Fruit fly (Drosophila melanogaster) whole organism: ENCODE measurements around the gene beag.

Experiments used
- CG8478 ChIP-seq: fragments of >200 bp; optimal IDR thresholded peaks from 2 replicates; lab custom pipeline; 2018; ENCODE audit warnings: inconsistent platforms
- Dll ChIP-seq: fragments of >200 bp; optimal IDR thresholded peaks from 2 replicates; lab custom pipeline; 2017
- EcR ChIP-seq, 2 experiments: fragments of >200 bp; optimal IDR thresholded peaks; 2 replicates each; lab custom pipeline; 2017; ENCODE audit warnings: missing biosample characterization in 2 of 2, missing genetic modification characterization in 2 of 2, missing genetic modification reagents in 2 of 2
- pan ChIP-seq: fragments of >200 bp; optimal IDR thresholded peaks from 2 replicates; lab custom pipeline; 2017
- psq ChIP-seq: fragments of >200 bp; optimal IDR thresholded peaks from 2 replicates; lab custom pipeline; 2017
- usp ChIP-seq: fragments of >200 bp; optimal IDR thresholded peaks from 2 replicates; lab custom pipeline; 2017; ENCODE audit warnings: missing biosample characterization, missing genetic modification characterization, mixed read lengths

beag gene

DNA sequence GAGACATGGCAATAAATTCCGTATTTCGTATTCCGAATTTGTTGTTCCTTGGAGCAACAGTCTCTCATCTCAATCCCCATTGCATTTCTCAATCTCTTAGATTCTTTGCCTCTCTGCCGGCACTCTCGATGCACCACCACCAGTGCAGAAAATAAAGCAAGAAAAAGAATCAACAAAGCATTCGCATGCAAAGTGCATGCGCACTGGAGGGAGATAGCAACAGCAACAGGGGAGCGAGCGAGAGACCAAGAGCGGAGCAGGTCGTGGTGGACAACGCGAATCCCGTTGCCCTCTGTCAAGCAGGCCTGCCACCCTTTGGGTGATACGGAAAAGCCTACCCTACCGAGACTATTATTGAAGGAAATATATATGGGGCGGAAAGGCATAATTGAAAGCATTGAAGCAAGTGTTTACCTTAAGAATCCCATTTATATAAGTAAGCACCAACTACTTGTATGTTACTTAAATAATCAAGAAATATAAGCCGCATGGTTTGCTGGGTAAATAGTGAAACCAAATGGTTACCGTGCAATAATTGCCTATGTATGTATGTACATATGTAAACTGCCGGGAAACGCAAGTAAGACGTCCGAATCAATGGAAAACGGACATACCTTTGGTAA, 8.4 kb downstream of the beag start:
- peak; percentile 75 for TF ChIP-seq Dll (lab: Kevin White, UChicago)
- TF ChIP-seq EcR (GFP tag; optimal IDR thresholded peaks at IDR 0.05; lab: Kevin White, UChicago), result no peak
- TF ChIP-seq usp (GFP tag; lab: Kevin White, UChicago), result no peak

DNA sequence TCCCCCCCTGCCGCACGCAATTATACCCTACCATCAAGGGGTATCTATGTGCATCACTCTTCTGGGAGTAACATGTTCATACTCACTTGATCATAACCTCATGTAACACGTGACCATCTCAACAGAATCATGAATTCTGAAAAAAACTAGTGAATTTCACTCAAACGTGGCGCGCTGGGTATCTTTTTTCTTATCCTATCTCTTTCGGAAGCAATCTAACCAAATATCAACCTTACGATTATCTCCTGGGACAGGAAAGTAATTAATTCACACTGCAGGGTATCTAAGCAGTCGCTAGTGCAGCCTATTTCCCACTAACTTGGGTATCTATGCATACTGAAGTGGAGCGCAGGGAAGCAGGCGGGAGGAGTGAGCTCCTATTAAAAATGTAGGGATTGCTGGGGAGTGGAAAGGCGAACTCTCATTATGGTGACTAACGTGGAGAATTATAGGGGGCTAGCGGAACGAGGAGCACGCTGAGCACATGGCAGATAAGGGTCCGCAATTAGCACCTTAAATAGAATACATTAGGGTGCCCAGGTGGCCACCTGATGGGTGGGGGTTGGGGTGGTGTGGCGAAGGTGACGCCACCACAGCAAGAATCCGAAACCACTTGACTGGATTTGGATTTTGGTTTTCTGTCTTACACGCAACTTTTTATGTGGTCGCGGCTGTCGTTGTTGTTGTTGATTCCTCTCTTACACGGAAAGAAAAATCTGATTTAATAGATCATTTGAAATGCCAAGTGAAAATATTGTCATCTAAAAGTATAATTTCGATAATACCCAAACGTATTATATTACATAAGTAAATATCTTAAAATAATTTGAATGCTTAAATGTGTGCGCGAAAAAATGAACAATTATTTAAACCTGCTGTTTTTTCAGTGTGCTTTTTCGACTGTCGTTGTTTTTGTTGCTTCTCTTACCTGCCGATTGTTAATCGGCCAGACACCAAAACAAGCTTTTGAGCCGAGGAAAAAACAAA, 9.5 kb downstream of the beag start:
- TF ChIP-seq CG8478 (lab: Kevin White, UChicago) (no peak), pan (lab: Kevin White, UChicago) (no peak), psq (lab: Kevin White, UChicago) (no peak), Dll (lab: Kevin White, UChicago) (no peak), usp (GFP tag; lab: Kevin White, UChicago) (no peak), EcR (GFP tag; optimal IDR thresholded peaks at IDR 0.05; lab: Kevin White, UChicago) (no peak)

DNA sequence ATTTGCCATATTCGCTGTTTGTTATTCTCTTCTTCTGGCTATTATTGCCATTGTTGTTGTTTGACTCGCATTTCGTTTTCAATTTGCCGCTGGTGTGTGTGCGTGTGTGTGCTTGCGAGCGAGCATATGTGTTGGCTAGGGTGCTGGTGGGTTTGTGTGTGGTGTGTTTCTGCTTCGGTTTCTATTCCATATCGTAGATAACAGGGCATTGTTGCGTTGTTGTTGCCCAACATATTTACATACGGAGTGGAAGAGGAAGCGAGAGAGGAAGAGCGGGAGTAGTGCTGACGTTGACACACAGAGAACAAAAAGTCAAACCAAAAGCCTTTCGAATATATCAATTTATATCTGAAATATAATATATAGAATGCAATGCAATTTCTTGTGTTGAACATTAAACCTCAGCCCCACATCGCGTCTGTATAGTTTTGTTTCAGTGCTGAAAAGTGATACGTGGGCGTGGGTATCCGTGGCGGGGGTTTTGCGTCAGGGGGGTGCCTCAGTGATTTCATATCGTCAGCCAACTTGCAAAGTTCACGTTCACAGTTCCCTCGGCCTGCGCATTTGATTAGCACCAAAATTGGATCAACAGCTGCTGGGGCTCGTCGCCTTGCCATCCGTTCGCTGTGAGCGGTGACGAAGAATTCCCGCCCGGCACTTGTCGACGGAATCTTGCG, 10.3 kb downstream of the beag start:
- TF ChIP-seq CG8478 (lab: Kevin White, UChicago), result no peak
- peak; percentile 42 for TF ChIP-seq Dll (lab: Kevin White, UChicago)

DNA sequence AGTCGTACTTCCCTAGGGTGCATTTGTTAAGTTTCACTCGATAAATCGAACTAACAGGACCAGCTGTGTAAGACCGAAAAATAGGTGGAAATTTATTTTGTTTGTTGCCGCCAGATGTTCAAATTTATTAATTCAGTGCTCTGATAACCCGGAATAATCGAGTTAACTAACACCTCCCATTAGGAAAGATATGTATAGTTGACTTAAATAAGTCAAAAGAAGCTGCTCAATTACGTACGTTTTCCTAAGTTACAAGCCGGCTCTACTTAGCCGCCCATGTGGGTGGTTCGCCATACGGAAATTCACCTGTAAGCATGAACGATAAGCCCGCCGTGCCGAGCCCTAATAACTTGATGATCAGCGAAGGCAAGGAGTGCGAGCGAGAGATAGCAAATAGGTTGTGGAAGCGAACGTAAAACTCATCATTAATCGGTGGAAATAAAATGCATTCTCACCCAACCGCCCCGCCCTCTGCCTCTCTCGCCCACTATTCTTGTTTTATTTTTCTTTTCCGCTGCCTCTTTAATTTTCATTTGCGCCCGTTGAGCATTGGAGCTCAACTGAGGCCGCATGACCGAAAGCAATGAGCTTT, 10.9 kb downstream of the beag start:
- TF ChIP-seq usp (GFP tag; lab: Kevin White, UChicago) (no peak), CG8478 (lab: Kevin White, UChicago) (no peak), EcR (GFP tag; optimal IDR thresholded peaks at IDR 0.05; lab: Kevin White, UChicago) (peak in 1 of 2 experiments; percentile 24)

DNA sequence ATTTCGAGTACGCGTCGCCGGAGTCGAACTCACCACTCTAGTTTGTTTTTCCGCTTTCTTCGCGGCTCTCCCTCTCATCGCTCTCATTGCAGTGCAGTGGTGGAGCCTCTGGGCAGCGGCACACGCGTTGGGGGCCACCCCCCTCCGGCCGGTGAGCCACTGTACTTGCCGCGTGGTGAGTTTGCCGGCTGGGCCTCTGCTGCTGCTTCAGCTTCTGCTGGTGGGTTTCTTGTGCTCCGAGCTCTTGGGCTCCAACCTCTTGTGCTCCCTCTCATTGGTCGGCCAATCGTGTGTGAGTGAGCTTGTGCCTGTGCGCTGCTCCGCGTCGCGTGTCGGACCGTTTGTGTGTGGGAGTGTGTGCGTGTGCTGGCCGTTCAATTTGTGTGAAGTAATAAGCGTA, 11.9 kb downstream of the beag start:
- TF ChIP-seq Dll (lab: Kevin White, UChicago) (peak; percentile 93), pan (lab: Kevin White, UChicago) (no peak), EcR (GFP tag; optimal IDR thresholded peaks at IDR 0.05; lab: Kevin White, UChicago) (no peak), usp (GFP tag; lab: Kevin White, UChicago) (no peak)

DNA sequence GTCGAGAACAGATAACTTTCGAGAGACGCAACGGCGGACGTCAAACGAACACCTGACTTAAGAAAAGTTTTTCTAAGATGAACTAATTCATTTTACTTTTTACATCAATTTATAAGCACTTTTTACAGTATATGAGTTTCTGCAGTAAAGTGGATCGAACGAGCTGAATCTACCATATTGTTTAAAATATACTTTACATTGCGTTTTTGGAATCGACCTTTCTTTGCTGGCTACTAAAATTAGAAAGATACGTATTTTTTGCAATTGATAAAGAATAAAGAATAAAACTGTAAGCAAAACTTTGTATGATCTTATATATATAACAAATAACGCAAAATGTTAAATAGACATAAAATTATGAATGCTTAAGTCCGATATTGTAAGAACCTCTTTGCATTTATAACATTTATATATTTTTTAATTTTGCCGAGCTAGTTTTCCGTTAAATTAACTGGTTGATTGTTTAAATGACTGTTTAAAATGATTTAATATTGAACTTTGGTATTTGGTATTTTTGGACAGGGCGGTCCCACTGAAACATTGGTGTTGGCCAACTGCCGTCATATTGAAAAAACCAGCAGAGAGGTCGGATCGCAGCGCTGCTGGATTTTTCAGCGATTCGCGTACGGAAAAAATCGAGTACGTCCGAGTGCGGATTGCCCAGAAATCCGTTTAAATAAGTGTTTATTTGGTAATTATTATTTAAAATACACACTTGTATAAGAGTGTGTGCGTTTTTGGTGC, 12.8 kb downstream of the beag start, which contains the start of gene Kdm2:
Gene Kdm2, plus strand, starts transcription at position 559 of the 744 bp plus-strand sequence.
- TF ChIP-seq CG8478 (lab: Kevin White, UChicago), result no peak
- TF ChIP-seq Dll (lab: Kevin White, UChicago), result no peak
- TF ChIP-seq pan (lab: Kevin White, UChicago), result no peak
- no peak for TF ChIP-seq usp (GFP tag; lab: Kevin White, UChicago)
- TF ChIP-seq EcR (GFP tag; optimal IDR thresholded peaks at IDR 0.05; lab: Kevin White, UChicago), result no peak
- TF ChIP-seq psq (lab: Kevin White, UChicago), result no peak

DNA sequence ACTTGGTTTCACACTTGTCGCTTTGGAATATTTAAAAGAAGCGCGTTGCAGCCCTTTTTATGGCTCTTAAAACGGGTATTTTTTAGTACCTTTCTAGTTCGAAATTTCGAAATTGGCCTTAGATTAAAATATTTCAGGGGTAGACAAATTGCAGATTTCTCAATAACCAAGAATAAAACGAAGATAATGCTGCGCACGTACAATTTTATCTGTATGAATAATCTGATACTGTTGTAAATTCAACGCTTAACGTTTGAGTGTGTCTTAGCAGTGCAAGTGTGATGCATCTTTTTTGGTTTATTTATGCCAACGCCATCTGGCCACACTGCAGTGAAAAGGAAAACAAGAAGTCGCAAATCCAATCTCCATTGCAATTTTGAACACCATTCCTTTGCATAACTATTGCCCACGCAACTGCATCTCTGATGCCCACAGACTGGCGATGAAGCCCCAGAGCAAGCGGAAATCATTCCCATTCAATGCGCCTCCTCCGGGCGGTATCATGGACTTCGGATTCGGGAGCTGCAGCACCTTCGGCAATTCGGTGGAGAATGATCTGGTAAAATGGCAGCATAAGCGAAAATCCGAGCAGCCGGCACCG, 14.3 kb downstream of the beag start, which contains the start of gene Nmdmc:
Gene Nmdmc, minus strand, starts transcription at position 37 of the 601 bp plus-strand sequence.
- TF ChIP-seq usp (GFP tag; lab: Kevin White, UChicago) (no peak), psq (lab: Kevin White, UChicago) (no peak), CG8478 (lab: Kevin White, UChicago) (no peak)

DNA sequence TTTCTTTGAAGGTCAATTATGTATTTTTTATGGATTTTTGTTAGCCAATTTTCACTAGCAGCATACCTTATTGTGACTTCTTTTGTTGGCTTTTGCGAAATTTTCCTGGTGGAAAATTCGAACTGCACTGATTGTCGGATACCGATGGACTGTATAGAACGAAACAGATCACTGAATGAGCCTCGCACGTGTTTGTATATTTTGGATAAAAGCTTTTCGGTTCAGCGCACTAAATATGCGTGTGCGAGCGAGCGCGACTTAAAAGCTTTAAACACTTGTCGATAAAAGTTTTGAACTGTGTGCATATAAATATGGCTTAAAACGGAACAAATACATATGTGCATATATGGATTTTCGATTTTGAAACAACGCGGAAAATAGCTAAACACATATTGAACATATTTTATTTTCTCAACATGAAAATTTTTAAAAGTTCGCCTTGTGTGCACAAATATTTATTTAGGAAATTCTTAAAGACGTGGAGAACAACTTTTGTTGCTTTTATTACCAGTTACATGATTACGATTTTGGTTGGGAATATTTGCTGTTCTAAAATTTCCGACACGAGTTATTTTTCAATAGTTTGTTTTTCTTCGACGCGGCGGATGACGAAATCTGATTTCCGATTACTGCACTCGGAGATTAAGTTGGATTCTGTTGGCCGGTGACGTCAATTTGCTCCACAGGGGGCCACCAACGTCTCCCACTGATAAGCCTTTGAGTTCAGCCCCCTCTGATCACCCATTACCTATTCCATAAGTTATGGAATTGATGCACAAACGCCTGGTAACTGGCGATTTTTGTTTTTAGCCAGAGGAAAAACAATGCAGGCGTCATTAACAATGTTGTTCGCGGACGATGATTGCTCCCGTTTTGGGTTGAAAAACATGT, 15.5 kb downstream of the beag start:
- TF ChIP-seq Dll (lab: Kevin White, UChicago) (no peak), psq (lab: Kevin White, UChicago) (no peak), EcR (GFP tag; optimal IDR thresholded peaks at IDR 0.05; lab: Kevin White, UChicago) (no peak), pan (lab: Kevin White, UChicago) (no peak), usp (GFP tag; lab: Kevin White, UChicago) (no peak), CG8478 (lab: Kevin White, UChicago) (no peak)

DNA sequence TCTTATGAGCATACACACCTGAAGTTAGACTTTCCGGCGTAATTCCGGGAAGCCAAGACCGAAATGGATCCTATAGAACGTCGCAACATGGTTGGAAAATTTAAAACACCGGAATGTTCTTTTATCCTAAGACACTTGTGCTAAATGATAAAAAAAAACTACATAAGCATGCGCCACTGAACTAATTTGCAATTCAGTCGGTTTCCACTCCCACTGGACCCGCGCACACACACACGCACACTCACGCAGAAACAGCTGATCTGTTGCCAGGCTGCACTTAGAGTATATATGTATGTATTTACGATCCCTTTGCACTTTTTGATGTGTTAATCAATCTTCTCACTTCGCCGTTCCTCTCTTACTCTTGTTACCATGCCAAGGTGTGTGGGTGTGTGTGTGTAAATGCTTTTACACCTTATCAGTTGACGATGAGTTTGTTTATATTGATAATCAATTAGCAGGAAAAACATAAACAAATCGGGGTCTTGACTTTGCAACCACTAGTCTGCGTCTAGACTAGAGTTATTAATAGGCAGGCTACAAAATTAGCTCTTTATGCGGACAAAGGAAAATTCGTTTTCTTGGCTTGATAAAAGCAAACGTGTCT, 16.3 kb downstream of the beag start, which contains the start of gene Mst85C:
Gene Mst85C, plus strand, starts transcription at position 180 of the 607 bp plus-strand sequence.
- TF ChIP-seq Dll (lab: Kevin White, UChicago), result no peak
- no peak for TF ChIP-seq CG8478 (lab: Kevin White, UChicago)
- TF ChIP-seq pan (lab: Kevin White, UChicago), result no peak
- TF ChIP-seq psq (lab: Kevin White, UChicago), result no peak
- TF ChIP-seq usp (GFP tag; lab: Kevin White, UChicago), result no peak
- no peak for TF ChIP-seq EcR (GFP tag; optimal IDR thresholded peaks at IDR 0.05; lab: Kevin White, UChicago)
